Fruit fly (Drosophila melanogaster): ENCODE measurements around the gene CG31542.

Gene CG31542

DNA sequence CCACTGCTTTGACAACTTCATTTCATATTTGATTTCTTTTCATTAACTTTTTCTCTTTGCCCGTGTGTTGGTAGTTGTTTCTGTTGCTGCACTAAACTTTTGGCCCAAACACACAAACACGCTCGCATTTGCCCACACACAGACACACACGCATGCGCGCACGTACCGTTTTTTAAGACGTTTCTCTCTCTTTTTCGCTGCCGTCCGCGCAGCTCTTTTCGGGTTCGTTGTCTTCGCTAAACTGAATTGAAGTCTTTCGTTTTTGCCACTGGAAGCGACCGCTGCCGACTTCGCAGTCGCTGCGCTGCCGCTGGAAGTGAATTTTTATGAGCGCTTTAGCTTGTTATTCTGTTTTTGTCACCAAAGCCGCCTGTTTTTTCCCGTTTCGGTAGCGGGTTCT is 23.3 kb downstream of the CG31542 start, which contains the start of gene kkv:
Gene kkv, minus strand, starts transcription at position 246 of the 400 bp plus-strand sequence.
- TF ChIP-seq CTCF (optimal IDR thresholded peaks at IDR 0.05) (no peak), CG8478 (optimal IDR thresholded peaks at IDR 0.05) (no peak)

DNA sequence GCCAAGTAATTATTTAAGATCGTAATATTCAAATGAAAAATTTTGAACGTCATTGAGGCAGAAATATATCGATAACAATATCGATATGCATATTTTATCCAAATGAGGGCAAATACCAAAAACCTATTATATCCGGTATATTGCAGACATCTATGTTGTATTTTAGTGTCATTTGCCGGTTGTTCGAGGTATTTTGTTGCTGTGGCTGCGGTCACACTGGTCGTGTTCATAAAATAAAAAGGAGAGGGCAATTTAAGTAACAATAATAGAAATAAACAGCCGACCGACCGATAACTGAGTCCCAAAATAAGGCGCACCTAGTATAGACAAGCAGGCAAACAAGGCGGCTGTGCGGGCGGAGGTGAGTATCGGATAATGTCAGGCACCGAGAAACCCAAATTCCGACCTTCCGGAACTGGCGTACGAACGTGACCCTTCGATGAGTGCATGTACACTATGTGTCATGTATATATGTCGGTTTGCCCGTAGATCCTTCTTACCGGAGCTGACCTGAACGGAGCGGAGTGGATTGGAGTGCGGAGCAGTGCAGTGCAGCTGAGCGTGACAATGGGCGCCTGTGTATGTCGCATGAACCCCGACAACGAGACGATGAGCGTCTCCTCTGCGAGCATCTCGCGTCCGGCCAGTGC is 24.5 kb downstream of the CG31542 start, which contains the start of gene CG1172:
Gene CG1172, plus strand, starts transcription at position 181 of the 650 bp plus-strand sequence.
- TF ChIP-seq CG8478 (optimal IDR thresholded peaks at IDR 0.05) (no peak), CTCF (optimal IDR thresholded peaks at IDR 0.05) (no peak)

DNA sequence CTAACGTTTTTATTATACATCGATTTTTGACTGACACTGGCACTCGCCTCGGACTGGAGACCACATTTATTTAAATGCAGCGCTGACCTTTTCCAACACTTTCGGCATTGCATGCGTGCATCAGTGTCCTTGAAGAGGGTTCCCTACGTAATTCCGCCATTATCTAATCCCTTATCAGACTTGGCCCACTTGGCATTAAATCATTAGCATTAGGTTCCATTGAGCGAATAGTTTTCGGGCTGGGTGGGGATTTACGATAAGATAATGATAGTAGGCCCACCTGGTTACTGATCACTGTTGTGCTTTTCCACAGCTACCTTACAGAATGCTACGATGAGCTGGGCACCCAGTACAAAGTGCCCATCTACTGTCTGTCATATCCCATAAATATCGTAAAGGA is 25.9 kb downstream of the CG31542 start:
- TF ChIP-seq CTCF (optimal IDR thresholded peaks at IDR 0.05) (no peak), CG8478 (optimal IDR thresholded peaks at IDR 0.05) (no peak)

DNA sequence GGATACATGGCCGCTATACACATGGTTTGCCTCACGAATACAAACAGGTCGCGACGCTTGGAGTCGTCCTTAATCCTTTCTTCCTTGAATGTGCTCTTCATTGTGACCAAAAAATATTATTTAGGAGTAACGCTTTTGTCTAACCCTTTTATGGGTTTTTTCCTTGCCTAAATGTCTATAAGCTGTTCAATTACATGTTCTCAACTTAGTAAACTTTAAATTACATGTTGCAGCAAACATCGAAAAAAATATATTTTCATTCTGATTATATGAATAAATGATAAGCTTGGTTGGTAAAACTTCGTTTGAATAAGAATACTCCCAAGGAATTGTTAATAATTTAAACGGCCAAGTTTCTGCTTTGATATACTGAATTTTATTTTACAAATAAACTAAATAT is 29.8 kb downstream of the CG31542 start, which contains the start of gene Or83a:
Gene Or83a, minus strand, starts transcription at position 101 of the 400 bp plus-strand sequence.
- TF ChIP-seq CTCF (optimal IDR thresholded peaks at IDR 0.05) (no peak), CG8478 (optimal IDR thresholded peaks at IDR 0.05) (no peak)

DNA sequence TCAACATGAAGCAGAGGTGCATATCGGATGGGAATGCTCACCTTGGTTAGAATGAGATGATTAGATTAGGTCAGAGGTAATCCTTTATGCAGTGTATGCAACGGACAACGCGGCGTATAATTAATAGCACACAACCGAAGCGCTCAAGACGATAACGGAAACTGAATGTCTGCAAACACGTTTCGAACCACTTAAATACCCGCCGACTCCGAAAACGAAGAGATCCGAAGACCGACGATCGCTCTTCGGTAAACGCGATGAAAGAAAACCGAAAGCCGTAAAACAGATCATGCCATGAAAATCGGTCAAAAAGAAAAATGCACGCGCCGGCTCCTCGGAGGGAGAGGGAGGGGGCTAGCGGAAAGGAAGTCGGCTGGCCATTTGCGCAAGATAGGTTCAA is 34.6 kb downstream of the CG31542 start, which contains the start of gene CG2663:
Gene CG2663, minus strand, starts transcription at position 173 of the 400 bp plus-strand sequence.
- no peak for TF ChIP-seq CG8478 (optimal IDR thresholded peaks at IDR 0.05)
- no peak for TF ChIP-seq CTCF (optimal IDR thresholded peaks at IDR 0.05)

DNA sequence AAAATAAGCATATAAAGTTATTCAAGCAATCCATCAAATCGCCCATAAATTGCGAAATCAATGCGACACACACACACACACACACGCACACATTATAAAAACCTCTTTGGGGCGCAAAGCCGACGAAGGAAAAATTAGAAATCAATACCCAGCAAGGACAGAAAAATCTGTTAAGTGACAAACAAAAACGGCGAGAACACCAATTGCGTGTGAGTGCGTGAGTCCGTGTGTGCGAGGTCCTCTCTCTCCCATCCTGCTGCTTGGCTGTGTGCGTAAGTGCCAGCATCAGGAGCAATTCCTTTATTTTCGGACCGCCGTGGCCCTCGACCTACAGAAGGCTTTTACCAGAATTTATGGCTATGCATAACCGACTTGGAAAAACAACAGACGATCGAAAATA is 43.0 kb downstream of the CG31542 start, which contains the start of gene Orco:
Gene Orco, minus strand, starts transcription at position 101 of the 400 bp plus-strand sequence.
- no peak for TF ChIP-seq CTCF (optimal IDR thresholded peaks at IDR 0.05)
- TF ChIP-seq CG8478 (optimal IDR thresholded peaks at IDR 0.05): no peak

DNA sequence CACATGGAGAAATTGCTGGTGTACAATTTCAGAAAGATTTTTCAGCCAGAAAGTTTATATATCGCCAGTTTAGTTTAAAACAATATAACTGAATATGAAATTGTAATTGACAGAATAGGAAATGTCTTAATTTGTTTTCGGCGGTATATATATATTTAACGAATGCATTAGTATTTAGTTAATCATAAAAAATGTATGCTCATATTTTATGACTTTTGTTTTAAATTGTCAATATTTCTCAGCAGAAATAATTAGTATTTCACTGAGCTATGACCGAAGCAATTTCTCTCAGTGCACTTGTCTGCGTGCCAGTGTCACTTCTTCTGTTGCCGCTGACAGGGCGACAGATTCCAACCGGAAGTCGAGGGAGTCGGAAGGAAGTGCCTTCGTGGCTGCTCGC is 43.6 kb downstream of the CG31542 start:
- no peak for TF ChIP-seq CG8478 (optimal IDR thresholded peaks at IDR 0.05)
- TF ChIP-seq CTCF (optimal IDR thresholded peaks at IDR 0.05): no peak

DNA sequence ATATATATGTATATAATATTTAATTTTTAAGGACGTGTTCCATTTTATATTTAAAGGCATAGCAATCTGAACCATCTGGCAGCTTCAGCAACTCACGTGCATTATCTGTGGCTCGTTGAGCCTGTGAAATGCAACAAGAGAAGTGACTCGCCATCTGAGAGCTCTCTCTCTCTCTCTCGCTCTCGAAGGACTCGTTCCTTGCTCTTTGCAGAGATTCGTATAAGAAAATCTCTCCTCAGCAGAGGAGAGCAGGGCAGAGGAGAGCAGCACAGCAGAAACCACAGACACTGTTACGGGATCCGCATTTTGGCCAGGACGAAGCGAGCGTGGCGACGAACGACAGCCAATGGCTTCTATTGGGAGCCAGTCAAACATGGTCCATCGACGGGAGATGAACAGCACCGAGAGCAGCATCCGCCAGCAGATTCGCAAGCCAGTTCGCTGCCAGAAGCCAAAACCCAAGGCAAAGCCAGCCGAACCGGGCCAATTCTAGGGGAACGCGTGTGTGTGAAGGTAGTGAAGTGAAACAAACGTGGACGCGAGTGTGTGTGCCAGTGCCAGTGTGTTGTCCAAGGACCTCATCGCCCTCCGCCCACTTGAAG is 44.9 kb downstream of the CG31542 start, which contains the start of gene CG14669:
Gene CG14669, plus strand, starts transcription at position 381 of the 602 bp plus-strand sequence.
- TF ChIP-seq CG8478 (optimal IDR thresholded peaks at IDR 0.05) (no peak), CTCF (optimal IDR thresholded peaks at IDR 0.05) (no peak)

DNA sequence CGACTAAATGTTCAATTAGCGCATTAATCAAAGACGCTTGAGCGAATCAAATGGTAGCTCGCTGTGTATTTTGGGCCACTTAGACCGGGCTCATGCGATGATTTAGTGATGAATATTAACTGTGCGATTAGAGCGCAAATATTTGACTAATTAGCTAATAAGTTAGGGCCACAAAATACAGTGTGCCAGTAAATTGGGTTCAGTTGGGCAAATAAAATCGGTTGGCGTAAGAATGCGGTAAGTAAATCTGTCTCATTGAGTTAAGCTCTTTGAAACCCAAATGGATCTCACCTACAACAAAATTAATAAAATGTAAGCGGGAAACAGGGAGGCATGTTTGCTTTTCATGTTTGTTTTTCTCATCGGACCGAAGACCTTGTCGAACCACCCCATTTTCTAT is 51.1 kb downstream of the CG31542 start:
- no peak for TF ChIP-seq CG8478 (optimal IDR thresholded peaks at IDR 0.05)
- no peak for TF ChIP-seq CTCF (optimal IDR thresholded peaks at IDR 0.05)
